Worm (Caenorhabditis elegans) whole organism, L1 larva: ENCODE results near the gene C46C2.6.
A peak's percentile ranks its signal among the peaks of the same experiment; 100 is the strongest.

Source experiments
- C04F5.9 ChIP-seq: sonication (generic microtip); optimal IDR thresholded peaks from 2 replicates; lab custom pipeline; 2016; ENCODE audit warnings: missing genetic modification characterization, missing compliant biosample characterization
- aha-1 ChIP-seq: fragments of 150-350 bp; optimal IDR thresholded peaks from 2 replicates; lab custom pipeline; 2014; ENCODE audit warnings: missing biosample characterization, missing genetic modification characterization
- aly-2 ChIP-seq: fragments of 150-350 bp; optimal IDR thresholded peaks from 2 replicates; lab custom pipeline; 2014; ENCODE audit warnings: missing biosample characterization, missing genetic modification characterization
- ama-1 ChIP-seq: fragments of 150-350 bp; optimal IDR thresholded peaks from 2 replicates; lab custom pipeline; 2014
- blmp-1 ChIP-seq: fragments of 150-350 bp; optimal IDR thresholded peaks from 2 replicates; lab custom pipeline; 2014; ENCODE audit warnings: missing biosample characterization, missing genetic modification characterization
- ceh-63 ChIP-seq: fragments of 200-800 bp; sonication (Bioruptor generic); optimal IDR thresholded peaks from 2 replicates; lab custom pipeline; 2018; ENCODE audit warnings: mild to moderate bottlenecking, missing genetic modification characterization, missing compliant biosample characterization
- ceh-8 ChIP-seq: fragments of 200-800 bp; sonication (Bioruptor generic); optimal IDR thresholded peaks from 2 replicates; lab custom pipeline; 2018; ENCODE audit warnings: mild to moderate bottlenecking, missing genetic modification characterization, moderate library complexity, missing compliant biosample characterization
- ceh-82 ChIP-seq, 3 experiments: fragments of 150-350 bp in 1 of 3; sonication (generic microtip) in 2 of 3; optimal IDR thresholded peaks; 2 replicates each; lab custom pipeline; 2014 to 2017; ENCODE audit warnings: missing biosample characterization in 3 of 3, missing genetic modification characterization in 3 of 3
- ceh-88 ChIP-seq: fragments of 200-800 bp; sonication (Bioruptor generic); IDR thresholded peaks from 2 replicates; pipeline ENCODE4 v1.3.6; 2022; ENCODE audit warnings: missing genetic modification characterization, missing compliant biosample characterization
- ces-1 ChIP-seq: fragments of 150-350 bp; optimal IDR thresholded peaks from 2 replicates; lab custom pipeline; 2014; ENCODE audit warnings: missing biosample characterization, missing genetic modification reagents, missing genetic modification characterization
- dpl-1 ChIP-seq, 3 experiments: fragments of 150-350 bp in 2 of 3; sonication (generic microtip) in 1 of 3; optimal IDR thresholded peaks; 2 replicates each; lab custom pipeline; 2014 to 2017; ENCODE audit warnings: missing biosample characterization in 3 of 3, missing genetic modification characterization in 3 of 3, missing genetic modification reagents in 3 of 3
- dsc-1 ChIP-seq: sonication (generic microtip); optimal IDR thresholded peaks from 2 replicates; lab custom pipeline; 2016; ENCODE audit warnings: mild to moderate bottlenecking, missing genetic modification characterization, missing compliant biosample characterization
- efl-1 ChIP-seq, 4 experiments: fragments of 150-350 bp; optimal IDR thresholded peaks in 3 of 4; peaks in 1 of 4; 1 replicate in 1 of 4; 2 replicates in 3 of 4; lab custom pipeline; 2014; ENCODE audit warnings: missing biosample characterization in 2 of 4, missing genetic modification characterization in 2 of 4, missing genetic modification reagents in 2 of 4
- efl-3 ChIP-seq: fragments of 200-800 bp; sonication (Bioruptor generic); optimal IDR thresholded peaks from 2 replicates; lab custom pipeline; 2018; ENCODE audit warnings: mild to moderate bottlenecking, missing genetic modification characterization, missing compliant biosample characterization
- egl-13 ChIP-seq: sonication (generic microtip); optimal IDR thresholded peaks from 2 replicates; lab custom pipeline; 2016; ENCODE audit warnings: missing genotype, missing genetic modification reagents, missing genetic modification characterization, missing compliant biosample characterization
- elt-3 ChIP-seq, 6 experiments: fragments of 150-350 bp in 1 of 6; sonication (generic microtip); optimal IDR thresholded peaks; 2 replicates each; lab custom pipeline; 2017 to 2018; ENCODE audit warnings: missing biosample characterization in 6 of 6, missing genetic modification characterization in 6 of 6, inconsistent platforms in 1 of 6
- ets-5 ChIP-seq: fragments of 200-800 bp; sonication (Bioruptor generic); IDR thresholded peaks from 2 replicates; pipeline ENCODE4 v1.3.6; 2022; ENCODE audit warnings: missing genetic modification characterization, missing compliant biosample characterization
- fkh-10 ChIP-seq: sonication (generic microtip); optimal IDR thresholded peaks from 2 replicates; lab custom pipeline; 2017; ENCODE audit warnings: missing biosample characterization, missing genetic modification reagents, missing genetic modification characterization
- fkh-4 ChIP-seq: sonication (generic microtip); optimal IDR thresholded peaks from 2 replicates; lab custom pipeline; 2016; ENCODE audit warnings: missing compliant biosample characterization, missing genetic modification characterization, borderline replicate concordance
- grh-1 ChIP-seq: fragments of 200-800 bp; sonication (Bioruptor generic); IDR thresholded peaks from 2 replicates; pipeline ENCODE4 v1.3.6; 2022; ENCODE audit warnings: missing genetic modification reagents, missing genetic modification characterization, missing compliant biosample characterization
- hlh-17 ChIP-seq: fragments of 200-800 bp; sonication (Bioruptor generic); optimal IDR thresholded peaks from 2 replicates; lab custom pipeline; 2018; ENCODE audit warnings: missing genetic modification characterization, mild to moderate bottlenecking, missing compliant biosample characterization, moderate library complexity, borderline replicate concordance
- hlh-4 ChIP-seq: sonication (generic microtip); optimal IDR thresholded peaks from 2 replicates; lab custom pipeline; 2016; ENCODE audit warnings: mild to moderate bottlenecking, missing genetic modification characterization, missing compliant biosample characterization
- hpl-2 ChIP-seq: fragments of 150-350 bp; optimal IDR thresholded peaks from 2 replicates; lab custom pipeline; 2014; ENCODE audit warnings: missing biosample characterization, missing genetic modification reagents, missing genetic modification characterization
- isw-1 ChIP-seq: fragments of 200-800 bp; sonication (Bioruptor generic); IDR thresholded peaks from 2 replicates; pipeline ENCODE4 v1.3.6; 2022; ENCODE audit warnings: missing genetic modification characterization, missing compliant biosample characterization
- jun-1 ChIP-seq: fragments of 150-350 bp; optimal IDR thresholded peaks from 2 replicates; lab custom pipeline; 2014; ENCODE audit warnings: missing biosample characterization, missing genetic modification reagents, missing genetic modification characterization
- lin-13 ChIP-seq: fragments of 150-350 bp; optimal IDR thresholded peaks from 2 replicates; lab custom pipeline; 2014; ENCODE audit warnings: missing biosample characterization, missing genetic modification reagents, missing genetic modification characterization
- lin-15B ChIP-seq: fragments of 150-350 bp; sonication (generic microtip); optimal IDR thresholded peaks from 3 replicates; lab custom pipeline; 2014; ENCODE audit warnings: missing biosample characterization, missing genetic modification characterization
- lin-35 ChIP-seq, 2 experiments: fragments of 150-350 bp; optimal IDR thresholded peaks; 2 replicates each; lab custom pipeline; 2014; ENCODE audit warnings: missing biosample characterization in 2 of 2, missing genetic modification characterization in 2 of 2, missing genetic modification reagents in 2 of 2
- lsy-2 ChIP-seq, 2 experiments: fragments of 150-350 bp; optimal IDR thresholded peaks; 2 replicates each; lab custom pipeline; 2014; ENCODE audit warnings: missing biosample characterization in 2 of 2, missing genetic modification characterization in 2 of 2
- mdl-1 ChIP-seq, 2 experiments: fragments of 150-350 bp; optimal IDR thresholded peaks; 2 replicates each; lab custom pipeline; 2014 to 2017; ENCODE audit warnings: missing biosample characterization in 2 of 2, missing genetic modification characterization in 2 of 2, inconsistent platforms in 1 of 2
- mef-2 ChIP-seq: fragments of 150-350 bp; optimal IDR thresholded peaks from 2 replicates; lab custom pipeline; 2014; ENCODE audit warnings: missing biosample characterization, missing genetic modification characterization
- nhr-11 ChIP-seq: fragments of 150-350 bp; optimal IDR thresholded peaks from 2 replicates; lab custom pipeline; 2014; ENCODE audit warnings: missing biosample characterization, missing genetic modification characterization
- nhr-12 ChIP-seq: sonication (generic microtip); optimal IDR thresholded peaks from 2 replicates; lab custom pipeline; 2017; ENCODE audit warnings: missing biosample characterization, missing genetic modification characterization
- nhr-20 ChIP-seq: sonication (generic microtip); optimal IDR thresholded peaks from 2 replicates; lab custom pipeline; 2016; ENCODE audit warnings: mild to moderate bottlenecking, missing genetic modification characterization, missing compliant biosample characterization
- nhr-47 ChIP-seq: sonication (generic microtip); optimal IDR thresholded peaks from 2 replicates; lab custom pipeline; 2016; ENCODE audit warnings: mild to moderate bottlenecking, missing genetic modification characterization, moderate library complexity, missing compliant biosample characterization
- nhr-71 ChIP-seq: sonication (generic microtip); optimal IDR thresholded peaks from 2 replicates; lab custom pipeline; 2016; ENCODE audit warnings: mild to moderate bottlenecking, missing genetic modification characterization, moderate library complexity, missing compliant biosample characterization
- nhr-76 ChIP-seq: sonication (generic microtip); optimal IDR thresholded peaks from 2 replicates; lab custom pipeline; 2017; ENCODE audit warnings: missing biosample characterization, missing genetic modification characterization
- nhr-77 ChIP-seq: fragments of 150-350 bp; optimal IDR thresholded peaks from 2 replicates; lab custom pipeline; 2014; ENCODE audit warnings: missing biosample characterization, missing genetic modification characterization
- nhr-90 ChIP-seq: sonication (generic microtip); optimal IDR thresholded peaks from 2 replicates; lab custom pipeline; 2016; ENCODE audit warnings: mild to moderate bottlenecking, missing genetic modification characterization, missing compliant biosample characterization; ENCODE audit not compliant: poor library complexity
- pag-3 ChIP-seq: sonication (generic microtip); optimal IDR thresholded peaks from 2 replicates; lab custom pipeline; 2017; ENCODE audit warnings: missing genetic modification characterization, mild to moderate bottlenecking, missing compliant biosample characterization, antibody characterized with exemption, borderline replicate concordance; ENCODE audit not compliant: insufficient read depth
- pax-3 ChIP-seq: fragments of 200-800 bp; sonication (Bioruptor generic); optimal IDR thresholded peaks from 2 replicates; lab custom pipeline; 2018; ENCODE audit warnings: mild to moderate bottlenecking, missing genetic modification characterization, moderate library complexity, missing compliant biosample characterization
- pqm-1 ChIP-seq: sonication (generic microtip); optimal IDR thresholded peaks from 3 replicates; lab custom pipeline; 2017; ENCODE audit warnings: missing biosample characterization, missing genetic modification characterization
- skn-1 ChIP-seq: fragments of 150-350 bp; optimal IDR thresholded peaks from 2 replicates; lab custom pipeline; 2014; ENCODE audit warnings: missing biosample characterization, missing genetic modification characterization
- snu-23 ChIP-seq: sonication (generic microtip); optimal IDR thresholded peaks from 2 replicates; lab custom pipeline; 2016; ENCODE audit warnings: missing genetic modification characterization, missing compliant biosample characterization
- sptf-1 ChIP-seq: fragments of 150-350 bp; optimal IDR thresholded peaks from 2 replicates; lab custom pipeline; 2014; ENCODE audit warnings: missing biosample characterization, missing genetic modification characterization
- sup-37 ChIP-seq: fragments of 200-800 bp; sonication (Bioruptor generic); optimal IDR thresholded peaks from 2 replicates; lab custom pipeline; 2018; ENCODE audit warnings: mild to moderate bottlenecking, missing genetic modification characterization, missing compliant biosample characterization
- tbx-2 ChIP-seq: sonication (generic microtip); optimal IDR thresholded peaks from 2 replicates; lab custom pipeline; 2016; ENCODE audit warnings: missing genetic modification characterization, missing compliant biosample characterization
- tlp-1 ChIP-seq: fragments of 150-350 bp; optimal IDR thresholded peaks from 2 replicates; lab custom pipeline; 2014; ENCODE audit warnings: missing biosample characterization, missing genetic modification characterization
- unc-98 ChIP-seq: fragments of 200-800 bp; sonication (Bioruptor generic); IDR thresholded peaks from 2 replicates; pipeline ENCODE4 v1.3.6; 2022; ENCODE audit warnings: missing genetic modification characterization, missing compliant biosample characterization
- vab-15 ChIP-seq: sonication (generic microtip); optimal IDR thresholded peaks from 2 replicates; lab custom pipeline; 2017; ENCODE audit warnings: missing genotype, mild to moderate bottlenecking, missing genetic modification characterization, missing compliant biosample characterization
- zag-1 ChIP-seq: fragments of 150-350 bp; optimal IDR thresholded peaks from 2 replicates; lab custom pipeline; 2014; ENCODE audit warnings: missing biosample characterization, missing genetic modification characterization
- ztf-11 ChIP-seq, 2 experiments: sonication (generic microtip); optimal IDR thresholded peaks; 2 replicates each; lab custom pipeline; 2016 to 2017; ENCODE audit warnings: missing genetic modification characterization in 2 of 2, missing biosample characterization in 1 of 2, missing compliant biosample characterization in 1 of 2
- ztf-4 ChIP-seq: fragments of 150-350 bp; optimal IDR thresholded peaks from 2 replicates; lab custom pipeline; 2014; ENCODE audit warnings: missing biosample characterization, missing genetic modification characterization

The C46C2.6 gene

ce11 chrIV:9198136-9198535 lies 14.1 kb upstream of the C46C2.6 start:
- no peak for TF ChIP-seq mef-2 (tag; lab: Kevin White, UChicago)
- TF ChIP-seq aha-1, result no peak
- no peak for TF ChIP-seq aly-2 (tag; lab: Kevin White, UChicago)
- TF ChIP-seq pag-3 (tag; lab: Kevin White, UChicago), result no peak
- TF ChIP-seq elt-3 (tag; optimal IDR thresholded peaks at IDR 0.05; lab: Kevin White, UChicago), result peak in 4 of 6 experiments; percentile 79 to 96 (median 84)
- peak; percentile 24 for TF ChIP-seq skn-1
- no peak for TF ChIP-seq nhr-76
- TF ChIP-seq dsc-1 (tag; lab: Kevin White, UChicago), result no peak
- no peak for TF ChIP-seq ceh-8 (GFP tag; lab: Kevin White, UChicago)
- no peak for TF ChIP-seq ztf-11 (tag; optimal IDR thresholded peaks at IDR 0.05; lab: Kevin White, UChicago)
- no peak for TF ChIP-seq ceh-63 (GFP tag; lab: Kevin White, UChicago)
- TF ChIP-seq lsy-2 (tag; optimal IDR thresholded peaks at IDR 0.05; lab: Kevin White, UChicago), result peak; percentile 21 to 65
- TF ChIP-seq jun-1 (tag; lab: Kevin White, UChicago), result no peak
- no peak for TF ChIP-seq hpl-2 (GFP tag; lab: Kevin White, UChicago)
- peak; percentile 90 for TF ChIP-seq nhr-90 (tag; lab: Kevin White, UChicago)
- TF ChIP-seq ama-1, result peak; percentile 17
- no peak for TF ChIP-seq ets-5
- no peak for TF ChIP-seq lin-15B (tag; lab: Kevin White, UChicago)
- TF ChIP-seq tbx-2, result peak; percentile 74
- TF ChIP-seq mdl-1 (tag; optimal IDR thresholded peaks at IDR 0.05; lab: Kevin White, UChicago), result peak in 1 of 2 experiments; percentile 78
- no peak for TF ChIP-seq vab-15 (tag; lab: Kevin White, UChicago)
- peak; percentile 90 for TF ChIP-seq nhr-71 (tag; lab: Kevin White, UChicago)
- no peak for TF ChIP-seq isw-1 (GFP tag; lab: Robert Waterston, UW)
- no peak for TF ChIP-seq C04F5.9
- no peak for TF ChIP-seq nhr-12
- TF ChIP-seq unc-98 (GFP tag; lab: Robert Waterston, UW), result no peak
- TF ChIP-seq ces-1 (GFP tag; lab: Kevin White, UChicago), result no peak
- TF ChIP-seq blmp-1 (tag; lab: Kevin White, UChicago), result peak; percentile 93
- TF ChIP-seq ztf-4 (tag; lab: Kevin White, UChicago), result peak; percentile 36
- peak in 1 of 2 experiments; percentile 85 for TF ChIP-seq lin-35 (GFP tag; optimal IDR thresholded peaks at IDR 0.05; lab: Kevin White, UChicago)
- TF ChIP-seq sup-37 (GFP tag; lab: Kevin White, UChicago), result no peak
- TF ChIP-seq hlh-4 (tag; lab: Kevin White, UChicago), result no peak
- no peak for TF ChIP-seq ceh-82 (tag; optimal IDR thresholded peaks at IDR 0.05; lab: Kevin White, UChicago)
- peak; percentile 92 for TF ChIP-seq nhr-20 (tag; lab: Kevin White, UChicago)
- TF ChIP-seq pax-3 (tag; lab: Kevin White, UChicago), result no peak
- TF ChIP-seq egl-13 (tag; lab: Kevin White, UChicago), result no peak
- TF ChIP-seq lin-13 (GFP tag; lab: Kevin White, UChicago), result peak; percentile 13
- no peak for TF ChIP-seq sptf-1
- peak in 2 of 3 experiments; percentile 27 to 37 for TF ChIP-seq dpl-1 (GFP tag; optimal IDR thresholded peaks at IDR 0.05; lab: Kevin White, UChicago)
- no peak for TF ChIP-seq nhr-77
- no peak for TF ChIP-seq pqm-1 (tag; lab: Kevin White, UChicago)
- no peak for TF ChIP-seq fkh-10
- TF ChIP-seq tlp-1 (tag; lab: Kevin White, UChicago), result no peak
- TF ChIP-seq grh-1 (GFP tag; lab: Robert Waterston, UW), result peak; percentile 49
- no peak for TF ChIP-seq fkh-4 (tag; lab: Kevin White, UChicago)
- no peak for TF ChIP-seq hlh-17
- no peak for TF ChIP-seq zag-1 (tag; lab: Kevin White, UChicago)
- peak; percentile 55 for TF ChIP-seq nhr-47 (tag; lab: Kevin White, UChicago)
- TF ChIP-seq efl-3 (GFP tag; lab: Kevin White, UChicago), result no peak
- TF ChIP-seq efl-1 (optimal IDR thresholded peaks at IDR 0.05; lab: Kevin White, UChicago), result peak; percentile 6 to 39
- peak in 1 of 2 experiments; percentile 92 for TF ChIP-seq efl-1 (GFP tag; optimal IDR thresholded peaks at IDR 0.05 in 1 of 2; lab: Kevin White, UChicago)
- peak; percentile 88 for TF ChIP-seq snu-23 (GFP tag; lab: Kevin White, UChicago)
- TF ChIP-seq ceh-88 (GFP tag; lab: Robert Waterston, UW), result no peak
- TF ChIP-seq nhr-11 (tag; lab: Kevin White, UChicago), result no peak
